Worm (Caenorhabditis elegans) whole organism, young adult: ENCODE results near the gene glb-29.

Source experiments
- C06A6.2 ChIP-seq: fragments of 200-800 bp; sonication (Bioruptor generic); conservative IDR thresholded peaks from 2 replicates; pipeline ENCODE4 v1.3.6; 2022; ENCODE audit warnings: missing genetic modification characterization, missing compliant biosample characterization
- egrh-3 ChIP-seq: fragments of 200-800 bp; sonication (Bioruptor generic); IDR thresholded peaks from 2 replicates; pipeline ENCODE4 v1.3.6; 2022; ENCODE audit warnings: missing genetic modification reagents, missing genetic modification characterization, missing compliant biosample characterization
- hlh-12 ChIP-seq: sonication (generic microtip); optimal IDR thresholded peaks from 2 replicates; lab custom pipeline; 2016; ENCODE audit warnings: missing genetic modification characterization, missing compliant biosample characterization
- nfyb-1 ChIP-seq: fragments of 200-800 bp; sonication (Bioruptor generic); IDR thresholded peaks from 2 replicates; pipeline ENCODE4 v1.3.6; 2022; ENCODE audit warnings: missing genetic modification reagents, missing genetic modification characterization, missing compliant biosample characterization

DNA sequence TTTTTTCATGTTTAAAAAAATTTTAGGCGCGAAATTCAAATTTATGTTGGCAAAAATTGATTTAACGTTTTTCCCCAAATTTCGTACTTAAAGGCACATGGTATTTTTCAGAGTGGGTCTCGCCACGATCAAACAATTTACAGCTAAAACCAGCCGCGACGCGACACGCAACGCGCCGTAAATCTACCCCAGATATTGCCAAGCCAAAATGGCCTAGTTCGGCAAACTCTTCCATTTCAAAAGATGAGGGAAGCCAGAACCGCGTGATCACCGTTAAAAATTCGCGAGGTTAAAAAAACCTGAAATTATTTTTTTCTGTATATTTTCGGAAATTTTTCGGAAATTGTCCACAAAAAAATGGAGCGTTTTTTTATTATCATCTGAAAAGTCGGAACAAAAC lies 51.0 kb downstream of the glb-29 start:
- TF ChIP-seq C06A6.2 (GFP tag; lab: Robert Waterston, UW) (no peak), hlh-12 (no peak), egrh-3 (no peak), nfyb-1 (no peak)
